Worm (Caenorhabditis elegans): ENCODE data around the gene ugt-40.

Gene ugt-40

DNA sequence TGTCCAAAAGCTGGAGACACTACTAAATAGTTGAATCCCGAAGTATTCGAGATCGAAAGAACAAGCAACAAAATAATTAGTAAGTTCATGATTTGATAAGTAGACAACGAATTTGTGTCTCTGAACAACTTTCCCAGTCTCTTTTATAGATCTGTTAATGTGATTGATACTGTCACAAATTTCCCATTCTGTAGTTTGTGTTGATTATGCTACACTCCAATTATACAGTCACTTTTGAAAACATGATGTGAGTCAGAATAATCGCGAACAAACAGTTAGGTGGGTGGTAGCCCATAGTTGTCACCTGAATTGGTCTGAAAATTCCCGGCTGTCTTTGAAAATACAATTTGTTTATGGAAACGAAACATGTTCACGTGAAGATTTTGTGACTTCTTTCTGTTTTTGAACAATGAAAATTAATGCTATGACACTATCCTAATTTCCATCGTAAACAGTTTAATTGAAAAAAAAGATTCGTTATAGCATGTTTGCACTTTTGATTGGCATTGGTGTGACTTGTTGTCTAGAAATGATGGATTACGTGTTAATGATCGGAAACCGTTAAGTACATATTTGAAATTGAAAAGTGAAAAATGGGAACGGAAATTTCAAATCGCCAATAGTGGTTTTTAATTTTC lies 21.8 kb upstream of the ugt-40 start, which contains the start of gene ugt-41:
ugt-41 (minus strand) TSS at position 119 of the 638 bp plus-strand sequence.
- TF ChIP-seq sox-4 (tag; optimal IDR thresholded peaks at IDR 0.05) (no peak), ztf-16 (tag; optimal IDR thresholded peaks at IDR 0.05) (no peak), ceh-18 (tag; optimal IDR thresholded peaks at IDR 0.05) (no peak), mec-3 (tag; optimal IDR thresholded peaks at IDR 0.05; ENCODE audit: borderline replicate concordance) (no peak), nhr-11 (tag; optimal IDR thresholded peaks at IDR 0.05) (no peak), ceh-9 (tag; optimal IDR thresholded peaks at IDR 0.05) (no peak), hlh-13 (GFP tag; optimal IDR thresholded peaks at IDR 0.05) (no peak), hlh-6 (tag; optimal IDR thresholded peaks at IDR 0.05) (no peak), dve-1 (tag; optimal IDR thresholded peaks at IDR 0.05) (no peak), C08G9.2 (tag; optimal IDR thresholded peaks at IDR 0.05) (no peak), eyg-1 (tag; optimal IDR thresholded peaks at IDR 0.05) (no peak), nhr-232 (tag; optimal IDR thresholded peaks at IDR 0.05) (no peak), syd-9 (tag; optimal IDR thresholded peaks at IDR 0.05) (no peak), elt-2 (tag; optimal IDR thresholded peaks at IDR 0.05) (no peak), pat-9 (tag; optimal IDR thresholded peaks at IDR 0.05) (no peak), hlh-15 (tag; optimal IDR thresholded peaks at IDR 0.05) (no peak), elt-4 (tag; optimal IDR thresholded peaks at IDR 0.05) (no peak), unc-55 (GFP tag; optimal IDR thresholded peaks at IDR 0.05) (no peak)

DNA sequence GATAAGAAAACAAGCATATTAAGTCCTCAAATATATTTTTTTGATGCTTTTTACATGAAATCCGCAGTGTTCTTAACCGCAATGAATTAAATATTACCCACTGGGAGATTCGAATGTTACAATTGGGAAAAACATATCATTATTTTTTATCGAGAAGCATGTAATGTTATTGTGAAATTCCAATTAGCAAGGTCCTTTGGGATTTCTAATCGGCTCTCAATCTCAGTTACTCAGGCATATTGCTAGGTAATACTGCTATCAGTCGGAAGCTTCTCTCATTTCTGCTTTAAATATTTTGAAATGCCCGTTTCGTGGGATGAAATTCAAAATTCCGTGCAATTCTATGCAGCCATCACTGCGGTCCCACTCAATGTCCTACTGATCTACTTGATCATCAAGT lies 17.6 kb upstream of the ugt-40 start, which contains the start of gene str-204:
str-204 (plus strand) TSS at position 301 of the 400 bp plus-strand sequence.
- no peak for TF ChIP-seq ceh-18 (tag; optimal IDR thresholded peaks at IDR 0.05)
- TF ChIP-seq npax-4 (tag; optimal IDR thresholded peaks at IDR 0.05) = no peak
- TF ChIP-seq syd-9 (tag; optimal IDR thresholded peaks at IDR 0.05) = no peak
- TF ChIP-seq pros-1 (tag; optimal IDR thresholded peaks at IDR 0.05) = no peak
- TF ChIP-seq sox-2 (GFP tag; IDR thresholded peaks at IDR 0.05) = no peak
- TF ChIP-seq ceh-24 (tag; optimal IDR thresholded peaks at IDR 0.05) = no peak
- no peak for TF ChIP-seq F13H6.1 (tag; optimal IDR thresholded peaks at IDR 0.05)
- no peak for TF ChIP-seq pat-9 (tag; optimal IDR thresholded peaks at IDR 0.05)
- no peak for TF ChIP-seq mec-3 (tag; optimal IDR thresholded peaks at IDR 0.05; ENCODE audit: borderline replicate concordance)
- TF ChIP-seq rnt-1 (tag; optimal IDR thresholded peaks at IDR 0.05) = no peak
- no peak for TF ChIP-seq zip-5 (tag; optimal IDR thresholded peaks at IDR 0.05)
- no peak for TF ChIP-seq ref-2 (tag; optimal IDR thresholded peaks at IDR 0.05)
- TF ChIP-seq unc-3 (GFP tag; conservative IDR thresholded peaks at IDR 0.05) = no peak
- TF ChIP-seq unc-3 (tag; optimal IDR thresholded peaks at IDR 0.05) = no peak
- TF ChIP-seq fkh-6 (tag; optimal IDR thresholded peaks at IDR 0.05) = no peak
- no peak for TF ChIP-seq madf-2 (tag; optimal IDR thresholded peaks at IDR 0.05)
- TF ChIP-seq dve-1 (tag; optimal IDR thresholded peaks at IDR 0.05) = no peak
- TF ChIP-seq unc-86 (tag; optimal IDR thresholded peaks at IDR 0.05) = no peak
- no peak for TF ChIP-seq odd-2 (tag; optimal IDR thresholded peaks at IDR 0.05)
- no peak for TF ChIP-seq T23F11.4 (GFP tag; optimal IDR thresholded peaks at IDR 0.05)

DNA sequence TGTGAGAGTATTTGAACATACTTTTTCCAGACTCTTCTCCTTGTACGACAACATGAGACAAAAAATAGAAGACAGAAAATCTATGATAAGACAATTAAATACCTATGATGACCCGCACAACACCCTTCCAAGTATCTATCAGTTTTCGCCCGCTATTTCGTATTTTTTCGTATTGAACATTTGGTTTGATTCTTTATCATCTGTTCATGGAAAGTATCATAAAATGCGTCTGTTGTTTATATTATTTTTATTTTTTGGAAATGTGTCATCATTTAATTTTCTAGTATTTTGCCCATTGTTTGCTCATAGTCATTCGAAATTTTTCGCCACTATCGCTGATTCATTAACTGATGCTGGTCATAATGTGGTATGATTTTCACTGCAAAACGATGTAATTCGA lies 15.3 kb upstream of the ugt-40 start, which contains the start of gene ugt-39:
ugt-39 (plus strand) TSS at position 54 of the 400 bp plus-strand sequence.
- TF ChIP-seq ref-2 (tag; optimal IDR thresholded peaks at IDR 0.05) = no peak
- TF ChIP-seq pros-1 (tag; optimal IDR thresholded peaks at IDR 0.05) = no peak
- TF ChIP-seq lin-11 (tag; optimal IDR thresholded peaks at IDR 0.05) = no peak
- no peak for TF ChIP-seq unc-3 (GFP tag; conservative IDR thresholded peaks at IDR 0.05)
- TF ChIP-seq unc-3 (tag; optimal IDR thresholded peaks at IDR 0.05) = no peak
- no peak for TF ChIP-seq odd-2 (tag; optimal IDR thresholded peaks at IDR 0.05)
- no peak for TF ChIP-seq T23F11.4 (GFP tag; optimal IDR thresholded peaks at IDR 0.05)
- TF ChIP-seq ceh-19 (GFP tag; optimal IDR thresholded peaks at IDR 0.05) = no peak
- no peak for TF ChIP-seq pha-4 (tag; optimal IDR thresholded peaks at IDR 0.05)
- no peak for TF ChIP-seq ceh-24 (tag; optimal IDR thresholded peaks at IDR 0.05)
- TF ChIP-seq hlh-15 (tag; optimal IDR thresholded peaks at IDR 0.05) = no peak
- no peak for TF ChIP-seq rnt-1 (tag; optimal IDR thresholded peaks at IDR 0.05)
- TF ChIP-seq lim-6 (tag; optimal IDR thresholded peaks at IDR 0.05) = no peak
- no peak for TF ChIP-seq zip-5 (tag; optimal IDR thresholded peaks at IDR 0.05)
- TF ChIP-seq ahr-1 (tag; optimal IDR thresholded peaks at IDR 0.05) = no peak
